Fruit fly (Drosophila melanogaster) Kc167 (cell line): Measurements from ENCODE around the gene Ns1.

Experiments used
- Myc ChIP-seq: fragments of >200 bp; optimal IDR thresholded peaks from 2 replicates; lab custom pipeline; 2017; ENCODE audit warnings: missing external identifiers
- Sin3A ChIP-seq: fragments of >200 bp; optimal IDR thresholded peaks from 2 replicates; lab custom pipeline; 2018; ENCODE audit warnings: missing external identifiers
- h ChIP-seq: fragments of >200 bp; optimal IDR thresholded peaks from 3 replicates; lab custom pipeline; 2018; ENCODE audit warnings: missing external identifiers
- insv ChIP-seq: fragments of >200 bp; optimal IDR thresholded peaks from 3 replicates; lab custom pipeline; 2018; ENCODE audit warnings: missing external identifiers
- psq ChIP-seq: fragments of >200 bp; optimal IDR thresholded peaks from 2 replicates; lab custom pipeline; 2017; ENCODE audit warnings: missing external identifiers
- ttk ChIP-seq: sonication (Bioruptor generic); optimal IDR thresholded peaks from 2 replicates; lab custom pipeline; 2017; ENCODE audit warnings: missing external identifiers

Ns1 gene

dm6 chr3R:17053415-17054177 is 18.9 kb downstream of the Ns1 start, which contains the start of gene Dad:
Gene Dad (plus strand): TSS chr3R:17054007.
- TF ChIP-seq h = no peak
- no peak for TF ChIP-seq psq (lab: Kevin White, UChicago)
- no peak for TF ChIP-seq Myc (lab: Kevin White, UChicago)
- TF ChIP-seq Sin3A (lab: Kevin White, UChicago) = no peak
- TF ChIP-seq insv (lab: Kevin White, UChicago) = no peak
- TF ChIP-seq ttk (lab: Kevin White, UChicago) = no peak

dm6 chr3R:17052465-17053149 is 19.9 kb downstream of the Ns1 start:
- TF ChIP-seq ttk (lab: Kevin White, UChicago) = no peak
- no peak for TF ChIP-seq Sin3A (lab: Kevin White, UChicago)
- TF ChIP-seq Myc (lab: Kevin White, UChicago) = no peak
- no peak for TF ChIP-seq psq (lab: Kevin White, UChicago)
- no peak for TF ChIP-seq insv (lab: Kevin White, UChicago)
- no peak for TF ChIP-seq h

dm6 chr3R:17048867-17049266 is 23.6 kb downstream of the Ns1 start:
- TF ChIP-seq psq (lab: Kevin White, UChicago) (no peak), h (no peak), insv (lab: Kevin White, UChicago) (no peak), Sin3A (lab: Kevin White, UChicago) (no peak), Myc (lab: Kevin White, UChicago) (no peak), ttk (lab: Kevin White, UChicago) (no peak)

dm6 chr3R:17043570-17043923 is 28.9 kb downstream of the Ns1 start:
- TF ChIP-seq Myc (lab: Kevin White, UChicago) (no peak), h (no peak), psq (lab: Kevin White, UChicago) (no peak), insv (lab: Kevin White, UChicago) (no peak), ttk (lab: Kevin White, UChicago) (no peak), Sin3A (lab: Kevin White, UChicago) (no peak)

- no peak for TF ChIP-seq Myc (lab: Kevin White, UChicago)
- no peak for TF ChIP-seq ttk (lab: Kevin White, UChicago)
- no peak for TF ChIP-seq h
- no peak for TF ChIP-seq psq (lab: Kevin White, UChicago)
Observed at dm6 chr3R:17042838-17043569, 29.5 kb downstream of the Ns1 start, which contains the start of the genes bdwf and Patr-1. Gene bdwf (minus strand): TSS chr3R:17043136. Gene Patr-1 (plus strand): TSS chr3R:17043564.

dm6 chr3R:17039993-17040807 is 32.3 kb downstream of the Ns1 start, which contains the start of the genes CG18213 and Trm7-32:
Gene CG18213 (minus strand): TSS chr3R:17040203.
Gene Trm7-32 (plus strand): TSS chr3R:17040682.
- no peak for TF ChIP-seq psq (lab: Kevin White, UChicago)
- no peak for TF ChIP-seq Sin3A (lab: Kevin White, UChicago)
- TF ChIP-seq ttk (lab: Kevin White, UChicago) = no peak
- TF ChIP-seq Myc (lab: Kevin White, UChicago) = no peak
- TF ChIP-seq h = no peak
- no peak for TF ChIP-seq insv (lab: Kevin White, UChicago)

- no peak for TF ChIP-seq insv (lab: Kevin White, UChicago)
- no peak for TF ChIP-seq Myc (lab: Kevin White, UChicago)
- no peak for TF ChIP-seq Sin3A (lab: Kevin White, UChicago)
- no peak for TF ChIP-seq h
- TF ChIP-seq psq (lab: Kevin White, UChicago) = no peak
- TF ChIP-seq ttk (lab: Kevin White, UChicago) = no peak
Observed at dm6 chr3R:17035945-17036344, 36.5 kb downstream of the Ns1 start, which contains the start of gene CG4009. Gene CG4009 (minus strand): TSS chr3R:17036045.

- no peak for TF ChIP-seq h
- TF ChIP-seq psq (lab: Kevin White, UChicago) = no peak
- no peak for TF ChIP-seq ttk (lab: Kevin White, UChicago)
- TF ChIP-seq Myc (lab: Kevin White, UChicago) = no peak
- no peak for TF ChIP-seq Sin3A (lab: Kevin White, UChicago)
- no peak for TF ChIP-seq insv (lab: Kevin White, UChicago)
Observed at dm6 chr3R:17031502-17031901, 41.0 kb downstream of the Ns1 start, which contains the start of gene CG31268. Gene CG31268 (plus strand): TSS chr3R:17031802.

dm6 chr3R:17029796-17030195 is 42.7 kb downstream of the Ns1 start:
- no peak for TF ChIP-seq insv (lab: Kevin White, UChicago)
- TF ChIP-seq Myc (lab: Kevin White, UChicago) = no peak
- TF ChIP-seq h = no peak
- no peak for TF ChIP-seq Sin3A (lab: Kevin White, UChicago)
- TF ChIP-seq ttk (lab: Kevin White, UChicago) = no peak

- TF ChIP-seq ttk (lab: Kevin White, UChicago) (no peak), psq (lab: Kevin White, UChicago) (no peak)
Observed at dm6 chr3R:17028393-17028792, 44.1 kb downstream of the Ns1 start, which contains the start of gene CG5225. Gene CG5225 (plus strand): TSS chr3R:17028693.
